Fruit fly (Drosophila melanogaster) S2 (cell line): ENCODE data around the gene CG33795.

Experiments used
- CG8478 ChIP-seq: fragments of >200 bp; optimal IDR thresholded peaks from 2 replicates; lab custom pipeline; 2018
- CTCF ChIP-seq, 2 experiments: fragments of >200 bp; optimal IDR thresholded peaks; 2 replicates each; lab custom pipeline; 2018

- no peak for TF ChIP-seq CG8478 (lab: Kevin White, UChicago)
- no peak for TF ChIP-seq CTCF (optimal IDR thresholded peaks at IDR 0.05; lab: Kevin White, UChicago)
Measured at dm6 chr3L:16132067-16132418, 39.1 kb downstream of the CG33795 start.
